Worm (Caenorhabditis elegans) whole organism, L1 larva: ENCODE data around the gene F36H12.3.
"Not testable (repeated sequence)": the region's sequence is repeated elsewhere in the genome, so short reads cannot be mapped to it uniquely, and the experiment has no call there.

Experiments used
- ceh-82 ChIP-seq, 3 experiments: fragments of 150-350 bp in 1 of 3; sonication (generic microtip) in 2 of 3; optimal IDR thresholded peaks; 2 replicates each; lab custom pipeline; 2014 to 2017; ENCODE audit warnings: missing biosample characterization in 3 of 3, missing genetic modification characterization in 3 of 3
- isw-1 ChIP-seq: fragments of 200-800 bp; sonication (Bioruptor generic); IDR thresholded peaks from 2 replicates; pipeline ENCODE4 v1.3.6; 2022; ENCODE audit warnings: missing genetic modification characterization, missing compliant biosample characterization
- lsy-2 ChIP-seq, 2 experiments: fragments of 150-350 bp; optimal IDR thresholded peaks; 2 replicates each; lab custom pipeline; 2014; ENCODE audit warnings: missing biosample characterization in 2 of 2, missing genetic modification characterization in 2 of 2
- mdl-1 ChIP-seq, 2 experiments: fragments of 150-350 bp; optimal IDR thresholded peaks; 2 replicates each; lab custom pipeline; 2014 to 2017; ENCODE audit warnings: missing biosample characterization in 2 of 2, missing genetic modification characterization in 2 of 2, inconsistent platforms in 1 of 2
- unc-62 ChIP-seq: fragments of 150-350 bp; optimal IDR thresholded peaks from 2 replicates; lab custom pipeline; 2014; ENCODE audit warnings: missing biosample characterization, missing genetic modification reagents, missing genetic modification characterization
- ztf-11 ChIP-seq, 2 experiments: sonication (generic microtip); optimal IDR thresholded peaks; 2 replicates each; lab custom pipeline; 2016 to 2017; ENCODE audit warnings: missing genetic modification characterization in 2 of 2, missing biosample characterization in 1 of 2, missing compliant biosample characterization in 1 of 2

DNA sequence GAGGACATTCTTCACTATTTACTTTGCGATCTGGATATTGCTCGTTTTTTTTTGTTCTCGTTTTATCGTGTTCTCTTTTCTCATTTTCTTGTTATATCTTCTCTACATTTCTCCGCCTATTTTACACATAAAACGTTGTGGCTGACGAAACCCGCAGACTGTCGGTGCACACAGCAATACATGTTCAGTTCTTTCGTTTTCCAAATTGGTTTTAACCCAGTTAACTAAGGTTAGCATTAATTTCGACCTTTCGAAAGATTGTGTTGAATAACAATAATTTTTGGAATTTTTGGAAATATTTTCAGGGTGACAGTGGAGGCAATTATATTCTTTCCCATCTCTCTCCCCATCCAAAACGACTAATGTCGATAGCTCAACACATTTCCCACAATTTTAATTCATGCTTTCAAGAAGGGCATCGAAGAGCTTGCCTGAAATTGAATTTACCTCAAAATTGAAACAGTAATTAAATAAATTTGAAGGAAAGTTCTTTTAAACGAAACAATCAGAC is 7.9 kb upstream of the F36H12.3 start:
- TF ChIP-seq isw-1; lsy-2 (tag; optimal IDR thresholded peaks at IDR 0.05; lab: Kevin White, UChicago); ceh-82 (tag; optimal IDR thresholded peaks at IDR 0.05; lab: Kevin White, UChicago); mdl-1 (tag; optimal IDR thresholded peaks at IDR 0.05; lab: Kevin White, UChicago); unc-62; ztf-11 (tag; optimal IDR thresholded peaks at IDR 0.05; lab: Kevin White, UChicago): not testable (repeated sequence)
